Fruit fly (Drosophila melanogaster): ENCODE measurements around the gene HisRS.

HisRS gene

dm6 chrX:18499679-18500187 lies 15.5 kb upstream of the HisRS start, which contains the start of the genes Pgant7 and Xrcc2 (continued):
- TF ChIP-seq Drgx (GFP tag; IDR thresholded peaks at IDR 0.05) (no peak), tgo (GFP tag; IDR thresholded peaks at IDR 0.05) (no peak), CG15601 (tag; optimal IDR thresholded peaks at IDR 0.05) (peak; percentile 46), Bgb (GFP tag; IDR thresholded peaks at IDR 0.05; ENCODE audit: partially characterized antibody) (peak; percentile 70), CG17912 (GFP tag; optimal IDR thresholded peaks at IDR 0.05) (no peak), chinmo (GFP tag; IDR thresholded peaks at IDR 0.05; ENCODE audit: partially characterized antibody) (0 out of 4 replicates have a peak, but pooled peaks have one; percentile 62), Dip2 (GFP tag; IDR thresholded peaks at IDR 0.05) (no peak), CG17186 (GFP tag; optimal IDR thresholded peaks at IDR 0.05) (peak; percentile 92), CG13624 (GFP tag; optimal IDR thresholded peaks at IDR 0.05) (peak; percentile 34), HHEX (GFP tag; optimal IDR thresholded peaks at IDR 0.05) (no peak), Deaf1 (tag; optimal IDR thresholded peaks at IDR 0.05) (peak; percentile 8), stwl (tag; optimal IDR thresholded peaks at IDR 0.05) (peak; percentile 54), CG31365 (tag; optimal IDR thresholded peaks at IDR 0.05) (no peak), Doc3 (GFP tag; IDR thresholded peaks at IDR 0.05; ENCODE audit: partially characterized antibody) (peak; percentile 56), E2f2 (GFP tag; IDR thresholded peaks at IDR 0.05) (peak; percentile 85), CG2889 (GFP tag; IDR thresholded peaks at IDR 0.05) (no peak), Lpt (GFP tag; optimal IDR thresholded peaks at IDR 0.05) (no peak), Doc2 (GFP tag; IDR thresholded peaks at IDR 0.05) (no peak), Scr (GFP tag; IDR thresholded peaks at IDR 0.05; ENCODE audit: partially characterized antibody) (peak; percentile 78), Nf-YB (GFP tag; optimal IDR thresholded peaks at IDR 0.05) (no peak), CG10267 (tag; optimal IDR thresholded peaks at IDR 0.05) (peak; percentile 6), Dref (GFP tag; IDR thresholded peaks at IDR 0.05) (peak; percentile 71), NC2α (GFP tag; optimal IDR thresholded peaks at IDR 0.05) (no peak), YL-1 (GFP tag; optimal IDR thresholded peaks at IDR 0.05) (peak; percentile 74), CG4820 (GFP tag; optimal IDR thresholded peaks at IDR 0.05) (no peak), Trl (optimal IDR thresholded peaks at IDR 0.05) (no peak), Trl (GFP tag; optimal IDR thresholded peaks at IDR 0.05) (no peak), Oli (tag; optimal IDR thresholded peaks at IDR 0.05) (no peak), kni (GFP tag; optimal IDR thresholded peaks at IDR 0.05) (no peak), CG10431 (GFP tag; optimal IDR thresholded peaks at IDR 0.05) (peak; percentile 14), inv (GFP tag; IDR thresholded peaks at IDR 0.05; ENCODE audit: partially characterized antibody) (peak; percentile 32; the same call in 1 of the 2 replicates), MBD-R2 (GFP tag; IDR thresholded peaks at IDR 0.05) (peak; percentile 65; the same call in 1 of the 2 replicates), CG14860 (GFP tag; IDR thresholded peaks at IDR 0.05; ENCODE audit: partially characterized antibody) (peak; percentile 81), Mrtf (GFP tag; IDR thresholded peaks at IDR 0.05) (no peak), onecut (GFP tag; IDR thresholded peaks at IDR 0.05) (no peak), pzg (GFP tag; optimal IDR thresholded peaks at IDR 0.05) (peak; percentile 65), cas (GFP tag; IDR thresholded peaks at IDR 0.05) (no peak), bowl (GFP tag; IDR thresholded peaks at IDR 0.05) (no peak), klu (GFP tag; IDR thresholded peaks at IDR 0.05) (no peak), phol (tag; optimal IDR thresholded peaks at IDR 0.05) (peak; percentile 39), CG12391 (tag; optimal IDR thresholded peaks at IDR 0.05) (no peak), CG14710 (tag; optimal IDR thresholded peaks at IDR 0.05) (peak; percentile 48), CG1603 (tag; optimal IDR thresholded peaks at IDR 0.05) (peak; percentile 62), Lim3 (GFP tag; IDR thresholded peaks at IDR 0.05) (no peak), CG16779 (GFP tag; IDR thresholded peaks at IDR 0.05) (no peak), pum (GFP tag; optimal IDR thresholded peaks at IDR 0.05) (no peak), jigr1 (GFP tag; IDR thresholded peaks at IDR 0.05) (no peak)
